Fruit fly (Drosophila melanogaster) whole organism, embryonic: ENCODE results near the gene CG1172.

Experiments used
- Aef1 ChIP-seq: fragments of 200-800 bp; sonication (Bioruptor generic); IDR thresholded peaks from 3 replicates; pipeline ENCODE4 v1.3.6; 2022; ENCODE audit warnings: missing biosample characterization, missing genetic modification characterization
- Atf6 ChIP-seq: fragments of 200-800 bp; sonication (Bioruptor generic); IDR thresholded peaks from 2 replicates; pipeline ENCODE4 v1.3.6; 2022; ENCODE audit warnings: missing biosample characterization, missing genetic modification characterization
- Blimp-1 ChIP-seq: fragments of 200-800 bp; sonication (Bioruptor generic); optimal IDR thresholded peaks from 3 replicates; lab custom pipeline; 2018; ENCODE audit warnings: missing biosample characterization, missing genetic modification characterization, mild to moderate bottlenecking, moderate library complexity, missing genetic modification reagents
- CG10267 ChIP-seq: fragments of 200-800 bp; sonication (Bioruptor generic); optimal IDR thresholded peaks from 2 replicates; lab custom pipeline; 2018; ENCODE audit warnings: missing biosample characterization, mild to moderate bottlenecking, missing genetic modification characterization, moderate library complexity
- CG10979 ChIP-seq: fragments of 200-800 bp; sonication (Bioruptor generic); optimal IDR thresholded peaks from 2 replicates; lab custom pipeline; 2018; ENCODE audit warnings: missing biosample characterization, mild to moderate bottlenecking, missing genetic modification characterization, moderate library complexity
- CG12104 ChIP-seq: fragments of 200-800 bp; sonication (Bioruptor generic); optimal IDR thresholded peaks from 3 replicates; lab custom pipeline; 2016; ENCODE audit warnings: missing biosample characterization, missing genetic modification characterization
- CG12219 ChIP-seq: fragments of 200-800 bp; sonication (Bioruptor generic); optimal IDR thresholded peaks from 3 replicates; lab custom pipeline; 2018; ENCODE audit warnings: missing biosample characterization, mild to moderate bottlenecking, missing genetic modification characterization
- CG12744 ChIP-seq: fragments of 200-800 bp; sonication (Bioruptor generic); optimal IDR thresholded peaks from 2 replicates; lab custom pipeline; 2016; ENCODE audit warnings: missing biosample characterization, missing genetic modification characterization
- CG12769 ChIP-seq: fragments of 200-800 bp; sonication (Bioruptor generic); optimal IDR thresholded peaks from 2 replicates; lab custom pipeline; 2019; ENCODE audit warnings: missing biosample characterization, mild to moderate bottlenecking, missing genetic modification characterization, moderate library complexity
- CG13296 ChIP-seq: fragments of 200-800 bp; sonication (Bioruptor generic); optimal IDR thresholded peaks from 3 replicates; lab custom pipeline; 2018; ENCODE audit warnings: missing biosample characterization, mild to moderate bottlenecking, missing genetic modification characterization
- CG13624 ChIP-seq: fragments of 200-800 bp; sonication (Bioruptor generic); optimal IDR thresholded peaks from 2 replicates; lab custom pipeline; 2016; ENCODE audit warnings: missing biosample characterization, missing genetic modification characterization
- CG14860 ChIP-seq: fragments of 200-800 bp; sonication (Bioruptor generic); IDR thresholded peaks from 3 replicates; pipeline ENCODE4 v1.3.6; 2022; ENCODE audit warnings: missing biosample characterization, missing genetic modification characterization; ENCODE audit not compliant: partially characterized antibody
- CG17186 ChIP-seq: fragments of 200-800 bp; sonication (Bioruptor generic); optimal IDR thresholded peaks from 3 replicates; lab custom pipeline; 2017; ENCODE audit warnings: missing biosample characterization, missing genetic modification reagents, missing genetic modification characterization
- CG18011 ChIP-seq: fragments of 200-800 bp; sonication (Bioruptor generic); optimal IDR thresholded peaks from 2 replicates; lab custom pipeline; 2017; ENCODE audit warnings: missing biosample characterization, missing genetic modification characterization, mild to moderate bottlenecking, moderate library complexity, missing genotype
- CG2120 ChIP-seq: fragments of 200-800 bp; sonication (Bioruptor generic); optimal IDR thresholded peaks from 3 replicates; lab custom pipeline; 2016; ENCODE audit warnings: missing biosample characterization, missing genetic modification characterization
- CG3065 ChIP-seq: fragments of 200-800 bp; sonication (Bioruptor generic); optimal IDR thresholded peaks from 2 replicates; lab custom pipeline; 2016; ENCODE audit warnings: missing biosample characterization, missing genetic modification characterization
- CG31441 ChIP-seq: fragments of 200-800 bp; sonication (Bioruptor generic); IDR thresholded peaks from 2 replicates; pipeline ENCODE4 v1.3.6; 2022; ENCODE audit warnings: missing biosample characterization, missing genetic modification characterization
- CG34422 ChIP-seq: fragments of 200-800 bp; sonication (Bioruptor generic); IDR thresholded peaks from 3 replicates; pipeline ENCODE4 v1.3.6; 2022; ENCODE audit warnings: missing biosample characterization, missing genetic modification characterization
- CG3995 ChIP-seq: fragments of 200-800 bp; sonication (Bioruptor generic); optimal IDR thresholded peaks from 3 replicates; lab custom pipeline; 2016; ENCODE audit warnings: missing biosample characterization, missing genetic modification characterization
- CG6689 ChIP-seq: fragments of 200-800 bp; sonication (Bioruptor generic); IDR thresholded peaks from 2 replicates; pipeline ENCODE4 v1.3.6; 2022; ENCODE audit warnings: missing biosample characterization, missing genetic modification characterization
- CG8290 ChIP-seq, 3 experiments: fragments of 200-800 bp; sonication (Bioruptor generic); optimal IDR thresholded peaks; 2 replicates each; lab custom pipeline; 2016 to 2019; ENCODE audit warnings: missing biosample characterization in 3 of 3, missing genetic modification characterization in 3 of 3, mild to moderate bottlenecking in 2 of 3, moderate library complexity in 1 of 3
- CG9727 ChIP-seq: fragments of 200-800 bp; sonication (Bioruptor generic); optimal IDR thresholded peaks from 3 replicates; lab custom pipeline; 2017; ENCODE audit warnings: missing biosample characterization, mild to moderate bottlenecking, missing genetic modification characterization
- CG9817 ChIP-seq: fragments of 200-800 bp; sonication (Bioruptor generic); optimal IDR thresholded peaks from 2 replicates; lab custom pipeline; 2018; ENCODE audit warnings: missing biosample characterization, mild to moderate bottlenecking, missing genetic modification characterization, moderate library complexity
- Dll ChIP-seq: fragments of 200-800 bp; sonication (Bioruptor generic); IDR thresholded peaks from 4 replicates; pipeline ENCODE4 v1.3.6; 2022; ENCODE audit warnings: missing biosample characterization, missing genetic modification characterization; ENCODE audit not compliant: partially characterized antibody
- Eip74EF ChIP-seq, 2 experiments: fragments of 200-800 bp in 1 of 2; fragments of >200 bp in 1 of 2; sonication (Bioruptor generic) in 1 of 2; optimal IDR thresholded peaks; 2 replicates each; lab custom pipeline; 2017 to 2019; ENCODE audit warnings: missing biosample characterization in 2 of 2, missing genetic modification characterization in 2 of 2, mild to moderate bottlenecking in 1 of 2, moderate library complexity in 1 of 2
- H15 ChIP-seq: fragments of 200-800 bp; sonication (Bioruptor generic); IDR thresholded peaks from 3 replicates; pipeline ENCODE4 v1.3.6; 2022; ENCODE audit warnings: missing biosample characterization, missing genetic modification characterization
- Mes4 ChIP-seq: fragments of 200-800 bp; sonication (Bioruptor generic); optimal IDR thresholded peaks from 2 replicates; lab custom pipeline; 2016; ENCODE audit warnings: missing biosample characterization, missing genetic modification characterization
- NC2β ChIP-seq: fragments of 200-800 bp; sonication (Bioruptor generic); optimal IDR thresholded peaks from 2 replicates; lab custom pipeline; 2016; ENCODE audit warnings: missing biosample characterization, missing genetic modification characterization
- Ravus ChIP-seq: fragments of 200-800 bp; sonication (Bioruptor generic); IDR thresholded peaks from 2 replicates; pipeline ENCODE4 v1.3.6; 2022; ENCODE audit warnings: missing biosample characterization, missing genetic modification characterization
- Six4 ChIP-seq: fragments of 200-800 bp; sonication (Bioruptor generic); optimal IDR thresholded peaks from 2 replicates; lab custom pipeline; 2016; ENCODE audit warnings: missing biosample characterization, missing genetic modification characterization
- Spps ChIP-seq: fragments of 200-800 bp; sonication (Bioruptor generic); optimal IDR thresholded peaks from 2 replicates; lab custom pipeline; 2018; ENCODE audit warnings: missing biosample characterization, mild to moderate bottlenecking, missing genetic modification characterization
- bcd ChIP-seq: fragments of 200-800 bp; sonication (Bioruptor generic); optimal IDR thresholded peaks from 2 replicates; lab custom pipeline; 2017; ENCODE audit warnings: missing biosample characterization, mild to moderate bottlenecking, missing genetic modification characterization
- cg ChIP-seq: fragments of 200-800 bp; sonication (Bioruptor generic); optimal IDR thresholded peaks from 3 replicates; lab custom pipeline; 2019; ENCODE audit warnings: missing biosample characterization, mild to moderate bottlenecking, missing genetic modification characterization, moderate library complexity
- croc ChIP-seq: fragments of 200-800 bp; sonication (Bioruptor generic); conservative IDR thresholded peaks from 3 replicates; pipeline ENCODE4 v1.3.6; 2022; ENCODE audit warnings: missing biosample characterization, missing genetic modification characterization
- cwo ChIP-seq: fragments of 200-800 bp; sonication (Bioruptor generic); optimal IDR thresholded peaks from 3 replicates; lab custom pipeline; 2017; ENCODE audit warnings: missing biosample characterization, missing genetic modification characterization, mild to moderate bottlenecking, moderate library complexity, missing genetic modification reagents
- danr ChIP-seq: fragments of 200-800 bp; sonication (Bioruptor generic); IDR thresholded peaks from 2 replicates; pipeline ENCODE4 v1.3.6; 2022; ENCODE audit warnings: missing biosample characterization, missing genetic modification characterization
- dati ChIP-seq: fragments of 200-800 bp; sonication (Bioruptor generic); IDR thresholded peaks from 2 replicates; pipeline ENCODE4 v1.3.6; 2022; ENCODE audit warnings: missing biosample characterization, missing genetic modification characterization
- dysf ChIP-seq: fragments of 200-800 bp; sonication (Bioruptor generic); IDR thresholded peaks from 3 replicates; pipeline ENCODE4 v1.3.6; 2022; ENCODE audit warnings: missing biosample characterization, missing genetic modification characterization
- exex ChIP-seq: fragments of 200-800 bp; sonication (Bioruptor generic); optimal IDR thresholded peaks from 4 replicates; lab custom pipeline; 2018; ENCODE audit warnings: missing biosample characterization, mild to moderate bottlenecking, missing genetic modification characterization, moderate library complexity
- her ChIP-seq: fragments of 200-800 bp; sonication (Bioruptor generic); optimal IDR thresholded peaks from 2 replicates; lab custom pipeline; 2016; ENCODE audit warnings: missing biosample characterization, missing genetic modification characterization
- hkb ChIP-seq, 2 experiments: fragments of 200-800 bp in 1 of 2; fragments of >200 bp in 1 of 2; sonication (Bioruptor generic) in 1 of 2; IDR thresholded peaks in 1 of 2; optimal IDR thresholded peaks in 1 of 2; 2 replicates each; pipeline versions ENCODE4 v1.3.6 to Lab custom; 2017 to 2022; ENCODE audit warnings: missing biosample characterization in 1 of 2, missing genetic modification characterization in 1 of 2
- kah ChIP-seq: fragments of 200-800 bp; sonication (Bioruptor generic); optimal IDR thresholded peaks from 2 replicates; lab custom pipeline; 2018; ENCODE audit warnings: missing biosample characterization, mild to moderate bottlenecking, missing genetic modification characterization
- oc ChIP-seq: fragments of 200-800 bp; sonication (Bioruptor generic); optimal IDR thresholded peaks from 2 replicates; lab custom pipeline; 2018; ENCODE audit warnings: missing biosample characterization, mild to moderate bottlenecking, missing genetic modification characterization, moderate library complexity
- pfk ChIP-seq: fragments of 200-800 bp; sonication (Bioruptor generic); optimal IDR thresholded peaks from 2 replicates; lab custom pipeline; 2018; ENCODE audit warnings: missing biosample characterization, mild to moderate bottlenecking, missing genetic modification characterization, moderate library complexity
- pnt ChIP-seq: fragments of 200-800 bp; sonication (Bioruptor generic); optimal IDR thresholded peaks from 3 replicates; lab custom pipeline; 2016; ENCODE audit warnings: missing biosample characterization, missing genetic modification characterization
- salm ChIP-seq: fragments of 200-800 bp; sonication (Bioruptor generic); optimal IDR thresholded peaks from 2 replicates; lab custom pipeline; 2018; ENCODE audit warnings: missing biosample characterization, mild to moderate bottlenecking, missing genetic modification characterization
- scrt ChIP-seq: fragments of 200-800 bp; sonication (Bioruptor generic); optimal IDR thresholded peaks from 2 replicates; lab custom pipeline; 2018; ENCODE audit warnings: missing biosample characterization, mild to moderate bottlenecking, missing genetic modification characterization, moderate library complexity
- tna ChIP-seq: fragments of 200-800 bp; sonication (Bioruptor generic); IDR thresholded peaks from 2 replicates; pipeline ENCODE4 v1.3.6; 2022; ENCODE audit warnings: missing biosample characterization, missing genetic modification characterization; ENCODE audit not compliant: partially characterized antibody
- toy ChIP-seq: fragments of 200-800 bp; sonication (Bioruptor generic); IDR thresholded peaks from 2 replicates; pipeline ENCODE4 v1.3.6; 2022; ENCODE audit warnings: missing biosample characterization, missing genetic modification characterization

The CG1172 gene

DNA sequence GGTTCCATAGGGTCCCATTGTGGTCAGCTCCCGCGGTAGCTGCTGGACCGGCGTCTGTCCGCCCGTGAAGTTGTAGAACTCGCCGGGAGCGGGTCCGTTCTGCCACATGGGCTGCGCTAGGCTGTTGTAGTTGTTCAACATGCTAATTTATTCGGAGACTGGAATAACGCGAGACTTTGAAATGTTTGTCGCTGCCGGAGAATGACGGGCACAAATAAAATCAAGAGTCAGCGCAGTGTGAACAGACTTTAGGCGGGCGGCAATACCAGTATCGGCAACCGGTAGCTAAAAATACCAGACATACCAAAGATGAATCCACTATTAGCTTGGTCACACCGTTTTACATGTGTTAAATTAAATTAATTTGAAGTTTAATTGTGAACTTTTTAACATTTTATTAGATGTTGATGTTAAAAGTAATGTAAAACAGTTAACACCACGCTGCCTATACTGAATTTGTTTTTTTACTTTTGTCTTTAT, 35.7 kb upstream of the CG1172 start, which contains the start of gene Prosbeta7 (continued):
- TF ChIP-seq Aef1 (GFP tag; lab: Robert Waterston, UW) (no peak), CG8290 (GFP tag; optimal IDR thresholded peaks at IDR 0.05; lab: Kevin White, UChicago) (peak; percentile 45), CG8290 (tag; optimal IDR thresholded peaks at IDR 0.05; lab: Kevin White, UChicago) (peak in 1 of 2 experiments; percentile 74), cg (GFP tag; lab: Kevin White, UChicago) (no peak), Spps (no peak), Ravus (GFP tag; lab: Robert Waterston, UW) (no peak), CG12104 (GFP tag; lab: Kevin White, UChicago) (no peak), CG18011 (GFP tag; lab: Kevin White, UChicago) (no peak), kah (GFP tag; lab: Kevin White, UChicago) (no peak), CG12769 (no peak), Eip74EF (GFP tag; optimal IDR thresholded peaks at IDR 0.05; lab: Kevin White, UChicago) (no peak), bcd (GFP tag; lab: Kevin White, UChicago) (no peak), danr (no peak), NC2β (GFP tag; lab: Kevin White, UChicago) (no peak), CG9817 (tag; lab: Kevin White, UChicago) (no peak), CG34422 (peak; percentile 53; the same call in 1 of the 3 replicates), CG12219 (GFP tag; lab: Kevin White, UChicago) (no peak), dati (GFP tag; lab: Robert Waterston, UW) (no peak), CG17186 (no peak), CG12744 (GFP tag; lab: Kevin White, UChicago) (no peak), CG6689 (GFP tag; lab: Robert Waterston, UW) (no peak), Blimp-1 (GFP tag; lab: Kevin White, UChicago) (no peak), scrt (GFP tag; lab: Kevin White, UChicago) (no peak), CG13296 (GFP tag; lab: Kevin White, UChicago) (no peak), CG9727 (GFP tag; lab: Kevin White, UChicago) (no peak), oc (tag; lab: Kevin White, UChicago) (no peak), CG3065 (no peak), CG10267 (tag; lab: Kevin White, UChicago) (peak; percentile 26), dysf (no peak), Six4 (GFP tag; lab: Kevin White, UChicago) (no peak), pnt (GFP tag; lab: Kevin White, UChicago) (no peak), CG13624 (GFP tag; lab: Kevin White, UChicago) (no peak), H15 (GFP tag; lab: Robert Waterston, UW) (no peak), Dll (GFP tag; lab: Robert Waterston, UW) (peak; percentile 66), salm (tag; lab: Kevin White, UChicago) (no peak), her (GFP tag; lab: Kevin White, UChicago) (no peak), pfk (GFP tag; lab: Kevin White, UChicago) (no peak), toy (GFP tag; lab: Robert Waterston, UW) (no peak), CG14860 (GFP tag; lab: Robert Waterston, UW) (peak; percentile 56), cwo (GFP tag; lab: Kevin White, UChicago) (no peak), Atf6 (GFP tag; lab: Robert Waterston, UW) (no peak), CG31441 (GFP tag; lab: Robert Waterston, UW) (no peak), hkb (optimal IDR thresholded peaks at IDR 0.05; lab: Kevin White, UChicago) (no peak), hkb (GFP tag; IDR thresholded peaks at IDR 0.05; lab: Robert Waterston, UW) (no peak), Mes4 (GFP tag; lab: Kevin White, UChicago) (no peak), croc (no peak), CG10979 (no peak), CG2120 (GFP tag; lab: Kevin White, UChicago) (no peak), exex (tag; lab: Kevin White, UChicago) (no peak), tna (0 out of 2 replicates have a peak, but pooled peaks have one; percentile 18), CG3995 (GFP tag; lab: Kevin White, UChicago) (no peak)
